Fruit fly (Drosophila melanogaster): ENCODE results near the gene raskol.

The raskol gene

DNA sequence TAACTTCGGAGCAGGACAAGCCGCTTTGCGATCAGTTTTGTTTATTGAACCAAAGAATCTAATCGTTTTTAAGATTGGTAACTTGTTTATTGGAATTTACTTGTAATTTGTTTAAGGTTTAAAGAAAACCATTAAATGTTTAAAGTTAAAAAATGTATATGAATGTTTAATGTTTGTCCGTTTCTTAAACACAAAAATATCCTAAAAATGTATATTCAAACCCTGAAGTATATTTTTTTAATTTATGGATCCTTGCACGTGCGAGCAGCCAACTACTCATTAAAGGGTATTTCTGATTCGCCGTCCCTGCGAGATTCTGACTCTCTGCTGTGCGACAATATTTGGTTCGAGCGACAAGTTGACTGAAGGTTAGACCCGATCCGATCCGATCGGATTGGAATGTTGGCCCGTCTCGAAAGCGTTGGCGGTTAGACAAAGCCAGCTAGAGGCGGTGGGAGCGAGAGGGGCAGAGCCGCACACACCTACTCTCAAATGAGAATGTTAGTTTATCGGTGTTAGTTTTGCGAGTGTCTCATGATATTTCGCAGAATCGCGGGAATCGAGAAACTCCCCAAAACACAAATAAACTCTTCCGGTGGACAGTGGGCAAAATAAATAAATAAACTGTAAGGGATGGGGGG is 11.0 kb upstream of the raskol start (continued):
- TF ChIP-seq ttk (GFP tag; IDR thresholded peaks at IDR 0.05): peak; percentile 40; the same call in 1 of the 2 replicates
- peak; percentile 7 for TF ChIP-seq CG17912 (GFP tag; optimal IDR thresholded peaks at IDR 0.05)
- peak; percentile 75 for TF ChIP-seq al (GFP tag; IDR thresholded peaks at IDR 0.05)
- TF ChIP-seq CG11560 (tag; IDR thresholded peaks at IDR 0.05): peak; percentile 55; the same call in 1 of the 3 replicates
- no peak for TF ChIP-seq nerfin-2 (GFP tag; IDR thresholded peaks at IDR 0.05; ENCODE audit: partially characterized antibody)
- no peak for TF ChIP-seq CG2199 (GFP tag; IDR thresholded peaks at IDR 0.05)
- TF ChIP-seq CG5953 (GFP tag; IDR thresholded peaks at IDR 0.05): no peak
- TF ChIP-seq dimm (GFP tag; IDR thresholded peaks at IDR 0.05): no peak
- peak; percentile 53 for TF ChIP-seq Chrac-16 (GFP tag; optimal IDR thresholded peaks at IDR 0.05)
- peak; percentile 63; the same call in 1 of the 2 replicates for TF ChIP-seq CG7372 (GFP tag; IDR thresholded peaks at IDR 0.05)
- TF ChIP-seq CG4820 (GFP tag; optimal IDR thresholded peaks at IDR 0.05): peak; percentile 80
- peak; percentile 62 for TF ChIP-seq stc (GFP tag; IDR thresholded peaks at IDR 0.05)
- TF ChIP-seq Spps (tag; optimal IDR thresholded peaks at IDR 0.05): peak; percentile 58
- TF ChIP-seq CG17186 (GFP tag; optimal IDR thresholded peaks at IDR 0.05): peak; percentile 21
- peak; percentile 64 for TF ChIP-seq CG15514 (GFP tag; optimal IDR thresholded peaks at IDR 0.05)
- peak; percentile 69 to 86 for TF ChIP-seq chif (GFP tag; optimal IDR thresholded peaks at IDR 0.05)
- TF ChIP-seq H15 (GFP tag; IDR thresholded peaks at IDR 0.05): peak; percentile 57; the same call in 1 of the 3 replicates
- peak; percentile 78 for TF ChIP-seq tin (GFP tag; optimal IDR thresholded peaks at IDR 0.05)
- peak in 1 of 3 experiments; percentile 87 for TF ChIP-seq lola (GFP tag; optimal IDR thresholded peaks at IDR 0.05)
- peak; percentile 67; the same call in 1 of the 2 replicates for TF ChIP-seq ranshi (GFP tag; IDR thresholded peaks at IDR 0.05)
- TF ChIP-seq Jarid2 (GFP tag; optimal IDR thresholded peaks at IDR 0.05): peak; percentile 57
- TF ChIP-seq CG6272 (GFP tag; IDR thresholded peaks at IDR 0.05): peak; percentile 43; the same call in 1 of the 2 replicates
- TF ChIP-seq crol (GFP tag; IDR thresholded peaks at IDR 0.05): 0 out of 2 replicates have a peak, but pooled peaks have one; percentile 18
- peak; percentile 76 for TF ChIP-seq CG6254 (GFP tag; optimal IDR thresholded peaks at IDR 0.05)
- TF ChIP-seq CG17328 (GFP tag; IDR thresholded peaks at IDR 0.05): no peak
- no peak for TF ChIP-seq CG4707 (GFP tag; optimal IDR thresholded peaks at IDR 0.05)

DNA sequence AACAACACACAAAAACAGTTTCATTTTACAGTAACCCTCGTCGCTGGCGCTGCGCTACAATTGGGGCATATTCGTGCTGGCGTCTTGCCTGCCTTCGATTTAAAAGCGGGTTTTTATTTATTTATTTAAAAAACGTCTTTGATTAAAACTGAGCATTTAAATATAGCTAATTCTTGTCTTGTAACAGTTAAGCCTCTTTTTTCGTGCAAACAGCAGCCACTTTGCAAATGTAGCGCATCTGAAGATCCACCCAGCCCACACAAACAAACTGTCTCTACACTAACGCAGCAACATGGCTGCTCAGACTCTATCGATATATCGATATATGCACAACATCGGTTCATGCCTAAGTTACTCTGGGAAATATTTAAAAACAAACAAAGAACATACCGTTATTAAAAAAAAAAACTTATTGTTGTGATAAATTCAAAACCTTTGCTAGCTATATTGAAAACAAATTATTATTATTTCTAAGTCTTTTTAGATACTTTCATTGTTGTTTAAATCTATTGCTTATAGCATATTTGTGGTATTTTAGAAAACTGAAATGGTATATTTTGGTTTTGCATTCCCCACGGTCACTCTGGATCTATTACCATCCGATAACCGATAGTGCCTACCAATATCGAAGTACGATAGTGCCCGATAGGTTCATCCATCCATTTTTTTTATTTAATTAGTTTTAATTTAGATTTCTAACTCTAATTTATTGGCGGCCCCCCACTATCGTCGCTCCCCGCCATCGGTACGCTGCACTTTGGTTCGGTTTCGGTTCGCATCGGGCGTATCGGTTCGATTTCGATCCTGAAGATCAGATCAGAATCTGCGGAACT is 7.0 kb upstream of the raskol start, which contains the start of the genes CG8188 and par-6:
Gene CG8188, minus strand, starts transcription at position 287 of the 833 bp plus-strand sequence.
Gene par-6, plus strand, starts transcription at position 615 of the 833 bp plus-strand sequence.
- no peak for TF ChIP-seq Neu2 (GFP tag; optimal IDR thresholded peaks at IDR 0.05; ENCODE audit: borderline replicate concordance)
- peak; percentile 25 for TF ChIP-seq CG3995 (GFP tag; optimal IDR thresholded peaks at IDR 0.05)
- peak; percentile 68 for TF ChIP-seq p53 (GFP tag; optimal IDR thresholded peaks at IDR 0.05)
- peak; percentile 81 for TF ChIP-seq CG18476 (GFP tag; optimal IDR thresholded peaks at IDR 0.05)
- TF ChIP-seq CG17385 (GFP tag; optimal IDR thresholded peaks at IDR 0.05): peak; percentile 83
- TF ChIP-seq Ssrp (tag; optimal IDR thresholded peaks at IDR 0.05): peak; percentile 77
- peak; percentile 81 for TF ChIP-seq CG17568 (GFP tag; optimal IDR thresholded peaks at IDR 0.05)
- TF ChIP-seq CG11560 (tag; IDR thresholded peaks at IDR 0.05): peak; percentile 73
- TF ChIP-seq CG11696 (GFP tag; IDR thresholded peaks at IDR 0.05): peak; percentile 70
- peak in 1 of 2 experiments; percentile 23 for TF ChIP-seq Hr78 (GFP tag; optimal IDR thresholded peaks at IDR 0.05)
- TF ChIP-seq gsb-n (tag; optimal IDR thresholded peaks at IDR 0.05): peak; percentile 75
- peak; percentile 87 for TF ChIP-seq bab2 (GFP tag; optimal IDR thresholded peaks at IDR 0.05)
- peak; percentile 82 for TF ChIP-seq HHEX (GFP tag; optimal IDR thresholded peaks at IDR 0.05)
- peak; percentile 90 for TF ChIP-seq CG30403 (GFP tag; optimal IDR thresholded peaks at IDR 0.05)
- peak; percentile 85 for TF ChIP-seq dmrt11E (tag; optimal IDR thresholded peaks at IDR 0.05)
- TF ChIP-seq sima (GFP tag; optimal IDR thresholded peaks at IDR 0.05): peak; percentile 14
- TF ChIP-seq CG9797 (GFP tag; optimal IDR thresholded peaks at IDR 0.05): peak; percentile 68
- TF ChIP-seq emc (GFP tag; optimal IDR thresholded peaks at IDR 0.05): peak; percentile 68
- TF ChIP-seq CG43689 (GFP tag; IDR thresholded peaks at IDR 0.05): no peak
- TF ChIP-seq CG15073 (GFP tag; optimal IDR thresholded peaks at IDR 0.05): peak; percentile 64
- peak; percentile 60 for TF ChIP-seq NK7.1 (GFP tag; optimal IDR thresholded peaks at IDR 0.05)
- peak; percentile 62; the same call in 2 of the 3 replicates for TF ChIP-seq Doc3 (GFP tag; IDR thresholded peaks at IDR 0.05; ENCODE audit: partially characterized antibody)
